Worm (Caenorhabditis elegans): ENCODE results near the gene srsx-13.

- TF ChIP-seq hnd-1 (tag; optimal IDR thresholded peaks at IDR 0.05): no peak
- TF ChIP-seq pes-1 (GFP tag; IDR thresholded peaks at IDR 0.05): no peak
- TF ChIP-seq scrt-1 (GFP tag; IDR thresholded peaks at IDR 0.05): no peak
- no peak for TF ChIP-seq sea-1 (GFP tag; conservative IDR thresholded peaks at IDR 0.05)
- no peak for TF ChIP-seq ama-1 (optimal IDR thresholded peaks at IDR 0.05)
Observed at ce11 chrV:4995155-4995554, 12.2 kb upstream of the srsx-13 start, which contains the start of gene ncx-9.
